Worm (Caenorhabditis elegans) whole organism, late embryonic: Measurements from ENCODE around the gene clec-88.

ENCODE experiments used
- C08G9.2 ChIP-seq: sonication (generic microtip); optimal IDR thresholded peaks from 2 replicates; lab custom pipeline; 2016; ENCODE audit warnings: mild to moderate bottlenecking, missing genetic modification characterization, moderate library complexity, missing compliant biosample characterization
- C38D4.7 ChIP-seq: fragments of 200-800 bp; sonication (Bioruptor generic); optimal IDR thresholded peaks from 2 replicates; lab custom pipeline; 2018; ENCODE audit warnings: mild to moderate bottlenecking, missing genetic modification characterization, moderate library complexity, missing compliant biosample characterization
- K09A11.1 ChIP-seq: sonication (generic microtip); optimal IDR thresholded peaks from 2 replicates; lab custom pipeline; 2017; ENCODE audit warnings: antibody characterized with exemption, mild to moderate bottlenecking, missing genetic modification characterization, missing compliant biosample characterization; ENCODE audit not compliant: insufficient read depth
- ahr-1 ChIP-seq: sonication (generic microtip); optimal IDR thresholded peaks from 2 replicates; lab custom pipeline; 2016; ENCODE audit warnings: missing genetic modification characterization, missing compliant biosample characterization
- ama-1 ChIP-seq: fragments of 150-350 bp; optimal IDR thresholded peaks from 2 replicates; lab custom pipeline; 2014
- ceh-14 ChIP-seq: sonication (generic microtip); optimal IDR thresholded peaks from 2 replicates; lab custom pipeline; 2016; ENCODE audit warnings: missing genotype, missing genetic modification characterization, missing compliant biosample characterization
- ceh-18 ChIP-seq: sonication (generic microtip); optimal IDR thresholded peaks from 2 replicates; lab custom pipeline; 2016; ENCODE audit warnings: missing genetic modification characterization, missing compliant biosample characterization
- ceh-19 ChIP-seq: fragments of 200-800 bp; sonication (Bioruptor generic); optimal IDR thresholded peaks from 2 replicates; lab custom pipeline; 2018; ENCODE audit warnings: mild to moderate bottlenecking, missing genetic modification characterization, missing compliant biosample characterization
- ceh-2 ChIP-seq: sonication (generic microtip); optimal IDR thresholded peaks from 2 replicates; lab custom pipeline; 2016; ENCODE audit warnings: missing genotype, missing genetic modification characterization, missing compliant biosample characterization
- ceh-30 ChIP-seq: fragments of 150-350 bp; optimal IDR thresholded peaks from 2 replicates; lab custom pipeline; 2014; ENCODE audit warnings: missing biosample characterization, missing genetic modification characterization
- ceh-31 ChIP-seq: sonication (generic microtip); optimal IDR thresholded peaks from 2 replicates; lab custom pipeline; 2016; ENCODE audit warnings: missing genetic modification characterization, missing compliant biosample characterization
- ceh-48 ChIP-seq: sonication (generic microtip); optimal IDR thresholded peaks from 2 replicates; lab custom pipeline; 2016; ENCODE audit warnings: missing genetic modification characterization, inconsistent platforms, missing compliant biosample characterization
- ceh-6 ChIP-seq: fragments of 200-800 bp; sonication (Bioruptor generic); optimal IDR thresholded peaks from 2 replicates; lab custom pipeline; 2018; ENCODE audit warnings: mild to moderate bottlenecking, missing genetic modification characterization, missing compliant biosample characterization
- ceh-9 ChIP-seq: sonication (generic microtip); optimal IDR thresholded peaks from 2 replicates; lab custom pipeline; 2016; ENCODE audit warnings: mild to moderate bottlenecking, missing genetic modification characterization, inconsistent platforms, missing compliant biosample characterization
- che-1 ChIP-seq: sonication (generic microtip); optimal IDR thresholded peaks from 2 replicates; lab custom pipeline; 2016; ENCODE audit warnings: mild to moderate bottlenecking, missing genetic modification characterization, missing compliant biosample characterization
- dmd-4 ChIP-seq: sonication (generic microtip); optimal IDR thresholded peaks from 2 replicates; lab custom pipeline; 2016; ENCODE audit warnings: borderline replicate concordance, missing genetic modification characterization, missing compliant biosample characterization
- dve-1 ChIP-seq: sonication (generic microtip); optimal IDR thresholded peaks from 2 replicates; lab custom pipeline; 2017; ENCODE audit warnings: antibody characterized with exemption, mild to moderate bottlenecking, missing genetic modification characterization, missing compliant biosample characterization
- elt-2 ChIP-seq: sonication (generic microtip); optimal IDR thresholded peaks from 2 replicates; lab custom pipeline; 2016; ENCODE audit warnings: missing genetic modification reagents, missing genetic modification characterization, missing compliant biosample characterization
- elt-4 ChIP-seq: sonication (generic microtip); optimal IDR thresholded peaks from 2 replicates; lab custom pipeline; 2016; ENCODE audit warnings: missing genetic modification characterization, missing compliant biosample characterization
- fkh-6 ChIP-seq: sonication (generic microtip); optimal IDR thresholded peaks from 2 replicates; lab custom pipeline; 2016; ENCODE audit warnings: missing genetic modification characterization, missing compliant biosample characterization
- hlh-15 ChIP-seq: sonication (generic microtip); optimal IDR thresholded peaks from 2 replicates; lab custom pipeline; 2016; ENCODE audit warnings: missing genetic modification characterization, missing compliant biosample characterization
- hlh-30 ChIP-seq: sonication (generic microtip); optimal IDR thresholded peaks from 2 replicates; lab custom pipeline; 2017; ENCODE audit warnings: antibody characterized with exemption, missing genetic modification characterization, missing compliant biosample characterization; ENCODE audit not compliant: insufficient read depth
- hlh-8 ChIP-seq: sonication (generic microtip); optimal IDR thresholded peaks from 2 replicates; lab custom pipeline; 2016; ENCODE audit warnings: missing genotype, missing genetic modification characterization, missing compliant biosample characterization
- madf-2 ChIP-seq: sonication (generic microtip); optimal IDR thresholded peaks from 2 replicates; lab custom pipeline; 2017; ENCODE audit warnings: missing genetic modification characterization, missing compliant biosample characterization
- mec-3 ChIP-seq: sonication (generic microtip); optimal IDR thresholded peaks from 2 replicates; lab custom pipeline; 2016; ENCODE audit warnings: borderline replicate concordance, missing genetic modification characterization, missing compliant biosample characterization
- nfya-1 ChIP-seq: sonication (generic microtip); optimal IDR thresholded peaks from 2 replicates; lab custom pipeline; 2017; ENCODE audit warnings: missing genetic modification characterization, mild to moderate bottlenecking, missing compliant biosample characterization, antibody characterized with exemption, moderate library complexity
- npax-4 ChIP-seq: sonication (generic microtip); optimal IDR thresholded peaks from 2 replicates; lab custom pipeline; 2016; ENCODE audit warnings: missing genetic modification characterization, missing compliant biosample characterization
- odd-2 ChIP-seq: sonication (generic microtip); optimal IDR thresholded peaks from 2 replicates; lab custom pipeline; 2017; ENCODE audit warnings: antibody characterized with exemption, mild to moderate bottlenecking, missing genetic modification characterization, missing compliant biosample characterization
- pag-3 ChIP-seq: sonication (generic microtip); optimal IDR thresholded peaks from 2 replicates; lab custom pipeline; 2016; ENCODE audit warnings: missing compliant biosample characterization, missing genetic modification characterization, borderline replicate concordance
- pax-1 ChIP-seq: fragments of 150-350 bp; optimal IDR thresholded peaks from 2 replicates; lab custom pipeline; 2014; ENCODE audit warnings: missing biosample characterization, missing genetic modification characterization
- ref-2 ChIP-seq: sonication (generic microtip); optimal IDR thresholded peaks from 2 replicates; lab custom pipeline; 2016; ENCODE audit warnings: missing genetic modification characterization, missing compliant biosample characterization
- rnt-1 ChIP-seq: sonication (generic microtip); optimal IDR thresholded peaks from 2 replicates; lab custom pipeline; 2016; ENCODE audit warnings: missing genetic modification characterization, missing compliant biosample characterization
- sox-4 ChIP-seq: sonication (generic microtip); optimal IDR thresholded peaks from 2 replicates; lab custom pipeline; 2017; ENCODE audit warnings: mild to moderate bottlenecking, missing genetic modification characterization, inconsistent platforms, missing compliant biosample characterization
- tbx-2 ChIP-seq: sonication (generic microtip); optimal IDR thresholded peaks from 2 replicates; lab custom pipeline; 2016; ENCODE audit warnings: missing genetic modification characterization, missing compliant biosample characterization
- tbx-7 ChIP-seq: sonication (generic microtip); optimal IDR thresholded peaks from 2 replicates; lab custom pipeline; 2016; ENCODE audit warnings: missing genotype, missing genetic modification characterization, missing compliant biosample characterization
- unc-3 ChIP-seq, 2 experiments: fragments of 200-800 bp in 1 of 2; sonication (Bioruptor generic) in 1 of 2; sonication (generic microtip) in 1 of 2; conservative IDR thresholded peaks in 1 of 2; optimal IDR thresholded peaks in 1 of 2; 2 replicates each; pipeline versions ENCODE4 v1.3.6 to Lab custom; 2016 to 2022; ENCODE audit warnings: missing compliant biosample characterization in 2 of 2, missing genetic modification characterization in 2 of 2, missing genetic modification reagents in 1 of 2
- unc-42 ChIP-seq: sonication (generic microtip); optimal IDR thresholded peaks from 2 replicates; lab custom pipeline; 2016; ENCODE audit warnings: missing genotype, missing genetic modification characterization, missing compliant biosample characterization
- unc-55 ChIP-seq: sonication (generic microtip); optimal IDR thresholded peaks from 2 replicates; lab custom pipeline; 2017; ENCODE audit warnings: missing biosample characterization, missing genetic modification reagents, missing genetic modification characterization
- unc-86 ChIP-seq: sonication (generic microtip); optimal IDR thresholded peaks from 2 replicates; lab custom pipeline; 2016; ENCODE audit warnings: missing genetic modification characterization, missing compliant biosample characterization

Gene clec-88

DNA sequence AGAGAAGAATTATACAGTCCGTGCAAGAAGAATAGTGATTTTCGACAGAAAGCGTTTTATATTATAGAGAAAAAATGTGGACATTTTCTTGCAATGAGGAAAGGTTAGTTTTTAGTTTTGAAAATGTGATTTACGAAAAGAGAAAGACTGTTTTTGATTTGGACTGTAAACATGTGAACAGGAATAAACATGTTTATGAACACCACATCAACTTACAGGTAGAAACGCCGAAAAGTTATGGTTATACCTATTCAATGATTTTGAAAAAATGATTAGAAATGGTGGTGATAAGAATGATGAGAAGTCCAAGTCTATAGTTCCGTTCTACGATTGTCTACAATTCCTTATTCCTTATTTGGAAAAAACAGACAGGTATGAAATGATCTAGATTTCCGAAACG, 21.0 kb upstream of the clec-88 start:
- no peak for TF ChIP-seq madf-2
- TF ChIP-seq ceh-9 (tag; lab: Kevin White, UChicago), result no peak
- no peak for TF ChIP-seq npax-4
- TF ChIP-seq ama-1, result no peak
- TF ChIP-seq hlh-15 (tag; lab: Kevin White, UChicago), result no peak
- TF ChIP-seq ceh-6 (GFP tag; lab: Kevin White, UChicago), result no peak
- TF ChIP-seq ref-2 (tag; lab: Kevin White, UChicago), result no peak
- no peak for TF ChIP-seq ceh-14 (tag; lab: Kevin White, UChicago)
- TF ChIP-seq elt-4 (tag; lab: Kevin White, UChicago), result no peak
- no peak for TF ChIP-seq mec-3

DNA sequence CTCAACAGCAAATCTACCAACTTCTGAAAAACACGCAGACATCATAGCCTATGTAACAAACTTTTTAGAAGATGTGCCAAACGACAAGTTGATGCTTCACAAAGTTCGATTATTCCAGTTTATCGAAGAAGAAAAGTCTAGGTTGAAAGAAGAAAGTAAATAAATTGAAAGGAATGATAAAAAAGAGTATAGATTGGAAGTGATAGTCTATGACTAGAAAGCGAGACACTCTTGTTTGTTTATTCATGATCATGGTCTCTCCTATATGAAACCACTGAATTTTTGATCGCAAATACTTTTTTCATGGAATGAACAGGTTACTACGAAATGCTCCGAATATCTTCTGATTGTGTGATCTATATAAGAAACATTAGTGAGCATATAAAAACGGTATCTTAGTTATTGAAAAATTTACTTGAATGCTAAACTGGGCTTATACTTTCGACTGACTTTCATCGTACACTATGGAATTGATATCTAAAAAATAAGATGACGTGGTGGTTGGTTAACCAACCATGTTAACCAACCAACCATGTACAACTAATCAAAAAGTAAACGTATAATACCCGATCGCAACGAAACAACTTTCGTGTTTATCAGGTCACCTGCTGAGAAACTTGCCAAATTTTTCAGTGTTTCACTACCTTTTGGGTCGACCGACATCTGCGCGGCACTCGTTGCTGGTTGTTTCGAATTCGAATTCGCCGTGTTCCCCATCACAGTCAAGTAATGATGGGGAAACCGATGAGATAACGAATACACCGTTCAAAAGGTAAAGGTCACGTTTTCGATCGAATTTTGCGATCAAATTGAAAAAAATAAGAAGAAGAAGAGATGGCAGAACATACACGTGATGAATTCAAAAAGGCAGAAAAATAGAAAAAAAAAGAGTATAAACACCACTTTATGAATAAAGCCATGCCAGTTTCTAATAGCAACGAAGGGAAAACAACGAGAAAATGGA, 20.0 kb upstream of the clec-88 start, which contains the start of gene C32D5.8:
TSS of gene C32D5.8 (minus strand) at position 770 of the 964 bp plus-strand sequence.
- no peak for TF ChIP-seq pag-3 (tag; lab: Kevin White, UChicago)
- TF ChIP-seq ahr-1 (tag; lab: Kevin White, UChicago), result no peak
- TF ChIP-seq madf-2, result no peak
- TF ChIP-seq ceh-6 (GFP tag; lab: Kevin White, UChicago), result no peak
- TF ChIP-seq fkh-6, result no peak
- TF ChIP-seq ceh-2, result no peak
- TF ChIP-seq C08G9.2, result no peak
- TF ChIP-seq tbx-7 (tag; lab: Kevin White, UChicago), result no peak
- TF ChIP-seq sox-4 (tag; lab: Kevin White, UChicago), result no peak
- TF ChIP-seq hlh-15 (tag; lab: Kevin White, UChicago), result no peak
- no peak for TF ChIP-seq unc-86
- no peak for TF ChIP-seq rnt-1 (tag; lab: Kevin White, UChicago)
- TF ChIP-seq ceh-30 (tag; lab: Kevin White, UChicago), result no peak

DNA sequence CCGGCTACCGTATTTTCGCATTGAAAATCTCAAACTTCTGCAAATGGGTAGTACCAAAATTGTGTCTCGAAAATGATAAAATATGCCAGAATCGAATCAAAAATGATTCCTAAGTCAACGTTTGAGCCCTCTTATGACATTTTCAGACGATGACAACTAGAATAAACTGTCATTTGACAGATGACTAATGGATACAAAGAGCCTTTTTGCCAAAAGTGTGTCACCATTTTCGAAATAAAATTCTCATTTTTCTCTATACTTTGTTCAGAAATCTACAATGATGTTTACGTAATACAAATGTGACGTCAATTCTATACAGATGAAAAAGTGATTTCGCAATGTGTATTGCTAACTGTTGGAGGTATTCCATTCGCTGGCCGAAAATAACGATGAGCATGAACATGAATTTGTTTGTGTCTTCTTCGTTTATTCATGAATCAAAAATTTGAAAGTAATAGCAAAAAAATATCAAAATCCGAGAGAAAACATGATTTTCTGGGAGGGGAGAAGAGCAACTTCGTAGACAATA, 18.9 kb upstream of the clec-88 start:
- TF ChIP-seq tbx-2, result no peak
- TF ChIP-seq ama-1, result peak; percentile 77

DNA sequence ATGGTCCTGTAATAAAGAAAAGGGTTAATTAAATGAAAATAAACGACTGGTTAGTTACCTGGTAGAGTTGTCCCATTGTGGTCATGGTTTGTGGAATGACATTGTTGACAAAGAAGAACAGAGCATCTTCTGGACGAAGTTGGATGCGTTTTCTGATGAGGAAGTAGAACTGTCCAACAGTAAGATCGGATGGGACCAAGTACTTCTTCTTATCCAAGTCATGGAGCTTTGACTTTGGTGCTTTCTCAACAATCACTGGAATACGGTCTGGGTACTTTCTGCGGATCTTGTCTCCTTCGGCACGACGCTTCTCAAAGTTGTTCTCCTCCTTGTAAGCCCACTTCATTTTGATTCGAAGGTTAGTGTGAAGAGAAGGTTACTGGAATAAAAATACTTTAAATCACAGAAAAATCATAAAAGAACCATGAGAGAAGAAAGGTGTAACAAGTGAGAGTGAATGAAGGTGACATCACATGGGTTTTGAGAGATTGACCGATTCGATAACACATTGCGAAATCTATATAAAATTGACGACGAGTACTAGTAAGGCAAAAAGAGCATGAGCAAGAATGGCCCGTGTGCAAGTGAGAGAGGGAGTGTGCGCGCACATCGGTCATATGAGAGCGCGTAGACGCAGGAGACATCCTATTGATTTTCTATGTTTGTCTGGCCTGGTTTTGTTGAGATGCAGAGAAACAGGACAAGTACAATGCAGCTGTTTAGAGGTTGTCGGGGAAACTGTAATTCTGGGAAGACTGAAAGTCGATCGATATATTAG, 18.0 kb upstream of the clec-88 start, which contains the start of gene lgg-1:
TSS of gene lgg-1 (minus strand) at position 379 of the 778 bp plus-strand sequence.
- TF ChIP-seq rnt-1 (tag; lab: Kevin White, UChicago), result no peak
- TF ChIP-seq unc-55 (GFP tag; lab: Kevin White, UChicago), result peak; percentile 2
- TF ChIP-seq ahr-1 (tag; lab: Kevin White, UChicago), result no peak
- TF ChIP-seq hlh-30 (tag; lab: Kevin White, UChicago), result peak; percentile 89
- TF ChIP-seq K09A11.1 (tag; lab: Kevin White, UChicago), result no peak
- no peak for TF ChIP-seq elt-4 (tag; lab: Kevin White, UChicago)
- TF ChIP-seq dve-1 (tag; lab: Kevin White, UChicago), result no peak
- TF ChIP-seq tbx-2, result peak; percentile 43
- TF ChIP-seq elt-2 (tag; lab: Kevin White, UChicago), result no peak
- 0 out of 2 replicates have a peak, but pooled peaks have one; percentile 31 for TF ChIP-seq unc-3 (GFP tag; conservative IDR thresholded peaks at IDR 0.05; lab: Robert Waterston, UW)
- no peak for TF ChIP-seq unc-3 (tag; optimal IDR thresholded peaks at IDR 0.05; lab: Kevin White, UChicago)
- no peak for TF ChIP-seq unc-86
- no peak for TF ChIP-seq mec-3
- no peak for TF ChIP-seq unc-42
- TF ChIP-seq che-1 (tag; lab: Kevin White, UChicago), result no peak
- TF ChIP-seq ceh-2, result no peak
- TF ChIP-seq sox-4 (tag; lab: Kevin White, UChicago), result no peak
- no peak for TF ChIP-seq C38D4.7 (GFP tag; lab: Kevin White, UChicago)
- TF ChIP-seq ceh-31, result peak; percentile 24
- TF ChIP-seq pax-1, result peak; percentile 33
- no peak for TF ChIP-seq C08G9.2
- peak; percentile 24 for TF ChIP-seq ceh-18 (tag; lab: Kevin White, UChicago)
- no peak for TF ChIP-seq ref-2 (tag; lab: Kevin White, UChicago)
- no peak for TF ChIP-seq dmd-4 (tag; lab: Kevin White, UChicago)
- TF ChIP-seq ceh-19, result no peak
- TF ChIP-seq pag-3 (tag; lab: Kevin White, UChicago), result no peak
- peak; percentile 95 for TF ChIP-seq ceh-48
- TF ChIP-seq nfya-1 (tag; lab: Kevin White, UChicago), result peak; percentile 39
- TF ChIP-seq odd-2, result no peak
- no peak for TF ChIP-seq hlh-8 (tag; lab: Kevin White, UChicago)
- peak; percentile 43 for TF ChIP-seq madf-2
- no peak for TF ChIP-seq ceh-9 (tag; lab: Kevin White, UChicago)
